Worm (Caenorhabditis elegans) whole organism, L3 larva: ENCODE data around the gene F46G11.4.

Experiments
- ama-1 ChIP-seq: fragments of 150-350 bp; optimal IDR thresholded peaks from 2 replicates; lab custom pipeline; 2018
- fkh-10 ChIP-seq: sonication (generic microtip); optimal IDR thresholded peaks from 2 replicates; lab custom pipeline; 2017; ENCODE audit warnings: missing biosample characterization, missing genetic modification reagents, missing genetic modification characterization
- mdl-1 ChIP-seq: fragments of 150-350 bp; optimal IDR thresholded peaks from 2 replicates; lab custom pipeline; 2014; ENCODE audit warnings: missing biosample characterization, missing genetic modification characterization
- nhr-11 ChIP-seq: fragments of 150-350 bp; optimal IDR thresholded peaks from 2 replicates; lab custom pipeline; 2014; ENCODE audit warnings: missing biosample characterization, missing genetic modification characterization
- pqm-1 ChIP-seq: fragments of 150-350 bp; optimal IDR thresholded peaks from 2 replicates; lab custom pipeline; 2017; ENCODE audit warnings: missing biosample characterization, missing genetic modification characterization, inconsistent platforms
- unc-62 ChIP-seq: fragments of 150-350 bp; sonication (generic microtip); optimal IDR thresholded peaks from 4 replicates; lab custom pipeline; 2014; ENCODE audit warnings: missing biosample characterization, missing genetic modification reagents, missing genetic modification characterization
- ztf-11 ChIP-seq: fragments of 150-350 bp; optimal IDR thresholded peaks from 2 replicates; lab custom pipeline; 2014; ENCODE audit warnings: missing biosample characterization, missing genetic modification characterization

ce11 chrX:5847268-5847667 is 48.7 kb upstream of the F46G11.4 start:
- TF ChIP-seq ztf-11 (tag; lab: Kevin White, UChicago) (no peak), pqm-1 (no peak), mdl-1 (tag; lab: Kevin White, UChicago) (no peak), ama-1 (lab: Kevin White, UChicago) (no peak), unc-62 (GFP tag; lab: Kevin White, UChicago) (no peak), fkh-10 (GFP tag; lab: Kevin White, UChicago) (peak; percentile 21), nhr-11 (tag; lab: Kevin White, UChicago) (no peak)
